Worm (Caenorhabditis elegans) whole organism, L4/young adult: Measurements from ENCODE around the gene tric-1B.1.

ENCODE experiments used
- W03F9.2 ChIP-seq: fragments of 150-350 bp; optimal IDR thresholded peaks from 2 replicates; lab custom pipeline; 2014; ENCODE audit warnings: missing biosample characterization, missing genetic modification characterization
- dao-5 ChIP-seq: sonication (generic microtip); optimal IDR thresholded peaks from 2 replicates; lab custom pipeline; 2016; ENCODE audit warnings: missing genotype, missing genetic modification characterization, moderate library complexity, missing compliant biosample characterization

DNA sequence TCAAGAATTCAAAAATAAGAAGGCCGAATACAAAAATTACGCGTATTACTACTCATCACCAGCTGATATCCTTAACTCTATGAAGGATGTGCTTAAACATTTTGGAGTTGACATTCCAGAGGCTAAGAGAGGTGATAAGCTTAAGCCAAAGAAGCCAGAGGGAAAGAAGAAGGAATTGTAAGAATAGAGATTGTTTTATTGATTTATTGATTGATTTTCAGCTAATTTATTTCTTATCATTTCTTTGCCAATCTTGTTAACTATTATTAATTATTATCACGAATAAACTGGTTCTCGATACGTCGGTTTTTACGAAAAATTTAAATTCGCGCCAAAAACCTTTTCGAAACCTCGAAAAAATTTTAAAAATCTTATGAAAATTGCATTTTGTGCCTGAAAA, 24.3 kb downstream of the tric-1B.1 start:
- TF ChIP-seq dao-5 (tag; lab: Kevin White, UChicago) (no peak), W03F9.2 (tag; lab: Kevin White, UChicago) (no peak)
